Fruit fly (Drosophila melanogaster): Measurements from ENCODE around the gene CG6168.

- no peak for TF ChIP-seq CTCF (optimal IDR thresholded peaks at IDR 0.05)
- no peak for TF ChIP-seq CG8478 (optimal IDR thresholded peaks at IDR 0.05)
Measured at dm6 chr3L:11273013-11273343, 48.5 kb downstream of the CG6168 start.

All from S2 (cell line).